Worm (Caenorhabditis elegans): ENCODE data around the gene cyp-35A2.

ce11 chrV:7369578-7369977 is 5.6 kb upstream of the cyp-35A2 start, which contains the start of gene srj-14:
- no peak for TF ChIP-seq nhr-12 (tag; optimal IDR thresholded peaks at IDR 0.05)
- no peak for TF ChIP-seq mab-5 (tag; optimal IDR thresholded peaks at IDR 0.05)

Data from whole organism, mixed stage, embryonic.